Fruit fly (Drosophila melanogaster): ENCODE data around the gene vilya.

The vilya gene

DNA sequence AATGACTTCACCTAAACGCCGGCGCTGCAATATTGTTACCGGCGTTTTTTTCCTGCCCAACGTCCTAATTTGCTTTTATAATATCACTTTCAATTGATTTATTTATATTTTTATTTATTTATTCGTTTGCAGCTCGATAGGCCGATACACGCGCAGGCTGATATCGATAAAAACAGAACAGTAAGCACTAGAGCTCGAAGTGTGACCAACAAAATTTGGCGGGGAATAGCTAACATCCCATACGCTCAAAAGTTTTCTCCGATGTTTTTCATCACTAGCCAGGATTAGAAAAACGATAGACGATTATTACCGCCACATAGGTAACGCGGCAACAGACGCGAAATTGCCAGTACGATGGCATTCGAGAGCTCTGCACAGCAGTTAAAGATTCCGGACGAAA, 12.7 kb upstream of the vilya start, which contains the start of the genes CG2685 and CG2694 (continued):
- TF ChIP-seq CG10543 (GFP tag; optimal IDR thresholded peaks at IDR 0.05) (no peak), ab (GFP tag; optimal IDR thresholded peaks at IDR 0.05) (no peak), CG11560 (tag; IDR thresholded peaks at IDR 0.05) (peak; percentile 39; the same call in 1 of the 3 replicates), da (GFP tag; optimal IDR thresholded peaks at IDR 0.05) (no peak), nmo (GFP tag; optimal IDR thresholded peaks at IDR 0.05) (peak; percentile 10), Ravus (GFP tag; IDR thresholded peaks at IDR 0.05) (no peak), CoRest (tag; optimal IDR thresholded peaks at IDR 0.05) (peak; percentile 18), Rfx (GFP tag; IDR thresholded peaks at IDR 0.05) (peak; percentile 33; the same call in 1 of the 2 replicates), CG30403 (GFP tag; optimal IDR thresholded peaks at IDR 0.05) (peak; percentile 7), oc (tag; optimal IDR thresholded peaks at IDR 0.05) (no peak), Optix (GFP tag; IDR thresholded peaks at IDR 0.05) (no peak), danr (GFP tag; IDR thresholded peaks at IDR 0.05) (no peak), dati (GFP tag; IDR thresholded peaks at IDR 0.05) (no peak), sob (GFP tag; IDR thresholded peaks at IDR 0.05) (peak; percentile 46), CG11085 (GFP tag; IDR thresholded peaks at IDR 0.05) (no peak), Med (GFP tag) (peak; percentile 71), wek (GFP tag; optimal IDR thresholded peaks at IDR 0.05) (no peak), unpg (GFP tag; optimal IDR thresholded peaks at IDR 0.05) (no peak), pnt (GFP tag; optimal IDR thresholded peaks at IDR 0.05) (no peak), amos (GFP tag; IDR thresholded peaks at IDR 0.05; ENCODE audit: partially characterized antibody) (peak; percentile 80), CG10654 (GFP tag; optimal IDR thresholded peaks at IDR 0.05) (no peak), CG33213 (GFP tag; optimal IDR thresholded peaks at IDR 0.05) (no peak), CG6175 (GFP tag; IDR thresholded peaks at IDR 0.05) (no peak), zen (tag; optimal IDR thresholded peaks at IDR 0.05) (peak; percentile 9), HLH54F (GFP tag; optimal IDR thresholded peaks at IDR 0.05) (no peak), trh (GFP tag; optimal IDR thresholded peaks at IDR 0.05) (no peak), HLH3B (GFP tag; IDR thresholded peaks at IDR 0.05) (no peak), gcm (GFP tag; optimal IDR thresholded peaks at IDR 0.05) (no peak), Sox102F (GFP tag; optimal IDR thresholded peaks at IDR 0.05) (no peak), CG12659 (GFP tag; optimal IDR thresholded peaks at IDR 0.05) (peak; percentile 55), CG3995 (GFP tag; optimal IDR thresholded peaks at IDR 0.05) (peak; percentile 22), inv (GFP tag; IDR thresholded peaks at IDR 0.05; ENCODE audit: partially characterized antibody) (peak; percentile 64), schlank (tag; optimal IDR thresholded peaks at IDR 0.05) (no peak), NfI (GFP tag; optimal IDR thresholded peaks at IDR 0.05) (peak; percentile 2), CG8281 (tag; optimal IDR thresholded peaks at IDR 0.05) (no peak), CG32532 (GFP tag; IDR thresholded peaks at IDR 0.05) (0 out of 2 replicates have a peak, but pooled peaks have one; percentile 13), CG2116 (GFP tag; optimal IDR thresholded peaks at IDR 0.05) (peak; percentile 48), E2f2 (GFP tag; IDR thresholded peaks at IDR 0.05) (peak; percentile 75), stwl (tag; optimal IDR thresholded peaks at IDR 0.05) (peak; percentile 68), CG12769 (tag; optimal IDR thresholded peaks at IDR 0.05) (no peak), Xrp1 (GFP tag; IDR thresholded peaks at IDR 0.05) (0 out of 2 replicates have a peak, but pooled peaks have one; percentile 7), trem (tag; optimal IDR thresholded peaks at IDR 0.05) (peak; percentile 29), Dad (GFP tag; optimal IDR thresholded peaks at IDR 0.05) (no peak), CG10321 (GFP tag; IDR thresholded peaks at IDR 0.05) (no peak), Neu2 (GFP tag; optimal IDR thresholded peaks at IDR 0.05; ENCODE audit: borderline replicate concordance) (no peak), CG8765 (GFP tag; IDR thresholded peaks at IDR 0.05) (no peak), CG14860 (GFP tag; IDR thresholded peaks at IDR 0.05; ENCODE audit: partially characterized antibody) (peak; percentile 65), CG18764 (GFP tag; optimal IDR thresholded peaks at IDR 0.05) (no peak), CG15601 (tag; optimal IDR thresholded peaks at IDR 0.05) (no peak), tna (GFP tag; IDR thresholded peaks at IDR 0.05; ENCODE audit: partially characterized antibody) (peak; percentile 60), BEAF-32 (GFP tag; optimal IDR thresholded peaks at IDR 0.05) (peak; percentile 74)
